Worm (Caenorhabditis elegans) whole organism, late embryonic: ENCODE data around the gene ZK697.1.

Experiments
- nfya-1 ChIP-seq: sonication (generic microtip); optimal IDR thresholded peaks from 2 replicates; lab custom pipeline; 2017; ENCODE audit warnings: missing genetic modification characterization, mild to moderate bottlenecking, missing compliant biosample characterization, antibody characterized with exemption, moderate library complexity
- unc-3 ChIP-seq, 2 experiments: fragments of 200-800 bp in 1 of 2; sonication (Bioruptor generic) in 1 of 2; sonication (generic microtip) in 1 of 2; conservative IDR thresholded peaks in 1 of 2; optimal IDR thresholded peaks in 1 of 2; 2 replicates each; pipeline versions ENCODE4 v1.3.6 to Lab custom; 2016 to 2022; ENCODE audit warnings: missing compliant biosample characterization in 2 of 2, missing genetic modification characterization in 2 of 2, missing genetic modification reagents in 1 of 2

ce11 chrV:1774874-1775589 is 22.4 kb downstream of the ZK697.1 start, which contains the start of gene F36H9.7:
- TF ChIP-seq unc-3 (GFP tag; conservative IDR thresholded peaks at IDR 0.05; lab: Robert Waterston, UW) (no peak), unc-3 (tag; optimal IDR thresholded peaks at IDR 0.05; lab: Kevin White, UChicago) (no peak), nfya-1 (tag; lab: Kevin White, UChicago) (no peak)
